Fruit fly (Drosophila melanogaster) whole organism, embryonic: ENCODE measurements around the gene CG31638.

Experiments
- Bgb ChIP-seq: fragments of 200-800 bp; sonication (Bioruptor generic); IDR thresholded peaks from 2 replicates; pipeline ENCODE4 v1.3.6; 2022; ENCODE audit warnings: missing biosample characterization, missing genetic modification characterization; ENCODE audit not compliant: partially characterized antibody
- CG10267 ChIP-seq: fragments of 200-800 bp; sonication (Bioruptor generic); optimal IDR thresholded peaks from 2 replicates; lab custom pipeline; 2018; ENCODE audit warnings: missing biosample characterization, mild to moderate bottlenecking, missing genetic modification characterization, moderate library complexity
- CG10979 ChIP-seq: fragments of 200-800 bp; sonication (Bioruptor generic); optimal IDR thresholded peaks from 2 replicates; lab custom pipeline; 2018; ENCODE audit warnings: missing biosample characterization, mild to moderate bottlenecking, missing genetic modification characterization, moderate library complexity
- CG11085 ChIP-seq: fragments of 200-800 bp; sonication (Bioruptor generic); IDR thresholded peaks from 2 replicates; pipeline ENCODE4 v1.3.6; 2022; ENCODE audit warnings: missing biosample characterization, missing genetic modification characterization
- CG11247 ChIP-seq: fragments of 200-800 bp; sonication (Bioruptor generic); IDR thresholded peaks from 2 replicates; pipeline ENCODE4 v1.3.6; 2022; ENCODE audit warnings: missing biosample characterization, missing genetic modification characterization
- CG13624 ChIP-seq: fragments of 200-800 bp; sonication (Bioruptor generic); optimal IDR thresholded peaks from 2 replicates; lab custom pipeline; 2016; ENCODE audit warnings: missing biosample characterization, missing genetic modification characterization
- CG13775 ChIP-seq: fragments of 200-800 bp; sonication (Bioruptor generic); optimal IDR thresholded peaks from 3 replicates; lab custom pipeline; 2017; ENCODE audit warnings: missing biosample characterization, mild to moderate bottlenecking, missing genetic modification characterization
- CG13894 ChIP-seq: fragments of 200-800 bp; sonication (Bioruptor generic); optimal IDR thresholded peaks from 3 replicates; lab custom pipeline; 2018; ENCODE audit warnings: missing biosample characterization, mild to moderate bottlenecking, missing genetic modification characterization, moderate library complexity
- CG14710 ChIP-seq: fragments of 200-800 bp; sonication (Bioruptor generic); optimal IDR thresholded peaks from 3 replicates; lab custom pipeline; 2019; ENCODE audit warnings: missing biosample characterization, mild to moderate bottlenecking, missing genetic modification characterization, moderate library complexity
- CG15514 ChIP-seq: fragments of 200-800 bp; sonication (Bioruptor generic); optimal IDR thresholded peaks from 3 replicates; lab custom pipeline; 2017; ENCODE audit warnings: missing biosample characterization, missing genetic modification characterization, mild to moderate bottlenecking, moderate library complexity, missing genetic modification reagents
- CG17361 ChIP-seq: fragments of 200-800 bp; sonication (Bioruptor generic); IDR thresholded peaks from 3 replicates; pipeline ENCODE4 v1.3.6; 2022; ENCODE audit warnings: missing biosample characterization, missing genetic modification characterization
- CG2199 ChIP-seq: fragments of 200-800 bp; sonication (Bioruptor generic); IDR thresholded peaks from 3 replicates; pipeline ENCODE4 v1.3.6; 2022; ENCODE audit warnings: missing biosample characterization, missing genetic modification characterization
- CG2889 ChIP-seq: fragments of 200-800 bp; sonication (Bioruptor generic); IDR thresholded peaks from 3 replicates; pipeline ENCODE4 v1.3.6; 2022; ENCODE audit warnings: missing biosample characterization, missing genetic modification characterization
- CG31365 ChIP-seq: fragments of 200-800 bp; sonication (Bioruptor generic); optimal IDR thresholded peaks from 2 replicates; lab custom pipeline; 2018; ENCODE audit warnings: missing biosample characterization, mild to moderate bottlenecking, missing genetic modification characterization
- CG33213 ChIP-seq: fragments of 200-800 bp; sonication (Bioruptor generic); optimal IDR thresholded peaks from 3 replicates; lab custom pipeline; 2016; ENCODE audit warnings: missing biosample characterization, missing genetic modification characterization
- CG5953 ChIP-seq: fragments of 200-800 bp; sonication (Bioruptor generic); IDR thresholded peaks from 2 replicates; pipeline ENCODE4 v1.3.6; 2022; ENCODE audit warnings: missing biosample characterization, missing genetic modification characterization
- CG6689 ChIP-seq: fragments of 200-800 bp; sonication (Bioruptor generic); IDR thresholded peaks from 2 replicates; pipeline ENCODE4 v1.3.6; 2022; ENCODE audit warnings: missing biosample characterization, missing genetic modification characterization
- CG8089 ChIP-seq: fragments of 200-800 bp; sonication (Bioruptor generic); optimal IDR thresholded peaks from 3 replicates; lab custom pipeline; 2016; ENCODE audit warnings: missing biosample characterization, missing genetic modification characterization
- CG9437 ChIP-seq: fragments of 200-800 bp; sonication (Bioruptor generic); optimal IDR thresholded peaks from 2 replicates; lab custom pipeline; 2018; ENCODE audit warnings: missing biosample characterization, mild to moderate bottlenecking, missing genetic modification characterization
- CG9727 ChIP-seq: fragments of 200-800 bp; sonication (Bioruptor generic); optimal IDR thresholded peaks from 3 replicates; lab custom pipeline; 2017; ENCODE audit warnings: missing biosample characterization, mild to moderate bottlenecking, missing genetic modification characterization
- Camta ChIP-seq: fragments of 200-800 bp; sonication (Bioruptor generic); optimal IDR thresholded peaks from 2 replicates; lab custom pipeline; 2016; ENCODE audit warnings: missing biosample characterization, missing genetic modification characterization
- Chrac-16 ChIP-seq: fragments of 200-800 bp; sonication (Bioruptor generic); optimal IDR thresholded peaks from 3 replicates; lab custom pipeline; 2016; ENCODE audit warnings: missing biosample characterization, missing genetic modification characterization
- Doc3 ChIP-seq: fragments of 200-800 bp; sonication (Bioruptor generic); IDR thresholded peaks from 3 replicates; pipeline ENCODE4 v1.3.6; 2022; ENCODE audit warnings: missing biosample characterization, missing genetic modification characterization; ENCODE audit not compliant: partially characterized antibody
- Ets65A ChIP-seq: fragments of 200-800 bp; sonication (Bioruptor generic); peaks from one replicate; lab custom pipeline; 2016; ENCODE audit warnings: missing biosample characterization, missing genetic modification characterization
- Ets97D ChIP-seq: fragments of 200-800 bp; sonication (Bioruptor generic); optimal IDR thresholded peaks from 3 replicates; lab custom pipeline; 2016; ENCODE audit warnings: missing biosample characterization, missing genetic modification characterization
- Fer1 ChIP-seq: fragments of 200-800 bp; sonication (Bioruptor generic); optimal IDR thresholded peaks from 2 replicates; lab custom pipeline; 2017; ENCODE audit warnings: missing biosample characterization, mild to moderate bottlenecking, missing genetic modification characterization
- HLH4C ChIP-seq: fragments of 200-800 bp; sonication (Bioruptor generic); IDR thresholded peaks from 3 replicates; pipeline ENCODE4 v1.3.6; 2022; ENCODE audit warnings: missing biosample characterization, missing genetic modification characterization; ENCODE audit not compliant: partially characterized antibody
- Hr3 ChIP-seq: fragments of 200-800 bp; sonication (Bioruptor generic); optimal IDR thresholded peaks from 3 replicates; lab custom pipeline; 2016; ENCODE audit warnings: missing biosample characterization, missing genetic modification characterization
- Lhr ChIP-seq: fragments of 200-800 bp; sonication (Bioruptor generic); optimal IDR thresholded peaks from 3 replicates; lab custom pipeline; 2017; ENCODE audit warnings: mild to moderate bottlenecking, missing biosample characterization, missing genetic modification reagents, missing genetic modification characterization
- MBD-R2 ChIP-seq: fragments of 200-800 bp; sonication (Bioruptor generic); IDR thresholded peaks from 2 replicates; pipeline ENCODE4 v1.3.6; 2022; ENCODE audit warnings: missing biosample characterization, missing genetic modification characterization
- Max ChIP-seq: fragments of 200-800 bp; sonication (Bioruptor generic); optimal IDR thresholded peaks from 2 replicates; lab custom pipeline; 2016; ENCODE audit warnings: missing biosample characterization, mild to moderate bottlenecking, missing genetic modification characterization
- Myb ChIP-seq: fragments of 200-800 bp; sonication (Bioruptor generic); optimal IDR thresholded peaks from 2 replicates; lab custom pipeline; 2016; ENCODE audit warnings: missing biosample characterization, missing genetic modification characterization
- NFAT ChIP-seq: fragments of 200-800 bp; sonication (Bioruptor generic); IDR thresholded peaks from 2 replicates; pipeline ENCODE4 v1.3.6; 2022; ENCODE audit warnings: missing biosample characterization, missing genetic modification characterization
- Oaz ChIP-seq: fragments of 200-800 bp; sonication (Bioruptor generic); IDR thresholded peaks from 2 replicates; pipeline ENCODE4 v1.3.6; 2022; ENCODE audit warnings: missing biosample characterization, missing genetic modification characterization
- Rfx ChIP-seq: fragments of 200-800 bp; sonication (Bioruptor generic); IDR thresholded peaks from 2 replicates; pipeline ENCODE4 v1.3.6; 2022; ENCODE audit warnings: missing biosample characterization, missing genetic modification characterization
- br ChIP-seq: fragments of >200 bp; optimal IDR thresholded peaks from 2 replicates; lab custom pipeline; 2017
- cg ChIP-seq: fragments of 200-800 bp; sonication (Bioruptor generic); optimal IDR thresholded peaks from 3 replicates; lab custom pipeline; 2019; ENCODE audit warnings: missing biosample characterization, mild to moderate bottlenecking, missing genetic modification characterization, moderate library complexity
- chn ChIP-seq: fragments of 200-800 bp; sonication (Bioruptor generic); optimal IDR thresholded peaks from 2 replicates; lab custom pipeline; 2016; ENCODE audit warnings: missing biosample characterization, missing genetic modification characterization
- cwo ChIP-seq: fragments of 200-800 bp; sonication (Bioruptor generic); optimal IDR thresholded peaks from 3 replicates; lab custom pipeline; 2017; ENCODE audit warnings: missing biosample characterization, missing genetic modification characterization, mild to moderate bottlenecking, moderate library complexity, missing genetic modification reagents
- grn ChIP-seq: fragments of 200-800 bp; sonication (Bioruptor generic); optimal IDR thresholded peaks from 3 replicates; lab custom pipeline; 2017; ENCODE audit warnings: missing biosample characterization, missing genetic modification characterization
- klu ChIP-seq: fragments of 200-800 bp; sonication (Bioruptor generic); IDR thresholded peaks from 2 replicates; pipeline ENCODE4 v1.3.6; 2022; ENCODE audit warnings: missing biosample characterization, missing genetic modification characterization
- lola ChIP-seq, 3 experiments: fragments of >200 bp in 2 of 3; fragments of 200-800 bp in 1 of 3; sonication (Bioruptor generic) in 1 of 3; optimal IDR thresholded peaks; 2 replicates each; lab custom pipeline; 2017 to 2019; ENCODE audit warnings: missing biosample characterization in 3 of 3, missing genetic modification characterization in 3 of 3, mild to moderate bottlenecking in 1 of 3, moderate library complexity in 1 of 3
- pho ChIP-seq: fragments of 200-800 bp; sonication (Bioruptor generic); optimal IDR thresholded peaks from 2 replicates; lab custom pipeline; 2016; ENCODE audit warnings: missing biosample characterization, missing genetic modification characterization
- phol ChIP-seq: fragments of 200-800 bp; sonication (Bioruptor generic); optimal IDR thresholded peaks from 3 replicates; lab custom pipeline; 2018; ENCODE audit warnings: missing biosample characterization, mild to moderate bottlenecking, missing genetic modification characterization, moderate library complexity
- pnt ChIP-seq: fragments of 200-800 bp; sonication (Bioruptor generic); optimal IDR thresholded peaks from 3 replicates; lab custom pipeline; 2016; ENCODE audit warnings: missing biosample characterization, missing genetic modification characterization
- pum ChIP-seq: fragments of 200-800 bp; sonication (Bioruptor generic); optimal IDR thresholded peaks from 2 replicates; lab custom pipeline; 2016; ENCODE audit warnings: missing biosample characterization, missing genetic modification characterization
- sens-2 ChIP-seq: fragments of 200-800 bp; sonication (Bioruptor generic); IDR thresholded peaks from 2 replicates; pipeline ENCODE4 v1.3.6; 2022; ENCODE audit warnings: missing biosample characterization, missing genetic modification characterization
- tio ChIP-seq: fragments of 200-800 bp; sonication (Bioruptor generic); optimal IDR thresholded peaks from 2 replicates; lab custom pipeline; 2017; ENCODE audit warnings: missing biosample characterization, missing genetic modification characterization, inconsistent platforms
- trem ChIP-seq: fragments of 200-800 bp; optimal IDR thresholded peaks from 3 replicates; lab custom pipeline; 2019; ENCODE audit warnings: missing biosample characterization, mild to moderate bottlenecking, missing genetic modification characterization, moderate library complexity
- vfl ChIP-seq: fragments of 200-800 bp; sonication (Bioruptor generic); optimal IDR thresholded peaks from 2 replicates; lab custom pipeline; 2016; ENCODE audit warnings: missing biosample characterization, missing genetic modification characterization
- vvl ChIP-seq: fragments of 200-800 bp; sonication (Bioruptor generic); IDR thresholded peaks from 2 replicates; pipeline ENCODE4 v1.3.6; 2022; ENCODE audit warnings: missing biosample characterization, missing genetic modification characterization
- zen ChIP-seq: fragments of 200-800 bp; sonication (Bioruptor generic); optimal IDR thresholded peaks from 3 replicates; lab custom pipeline; 2018; ENCODE audit warnings: missing biosample characterization, mild to moderate bottlenecking, missing genetic modification characterization, moderate library complexity

Gene CG31638

dm6 chr2L:6526996-6527395 lies 36.1 kb downstream of the CG31638 start (continued):
- no peak for TF ChIP-seq pnt (GFP tag; lab: Kevin White, UChicago)
- peak; percentile 68 for TF ChIP-seq zen
- peak; percentile 30 for TF ChIP-seq Ets97D (GFP tag; lab: Kevin White, UChicago)
- peak; percentile 89 for TF ChIP-seq vvl (GFP tag; lab: Robert Waterston, UW)
- TF ChIP-seq Chrac-16 (GFP tag; lab: Kevin White, UChicago) = no peak
- no peak for TF ChIP-seq klu (GFP tag; lab: Robert Waterston, UW)
- TF ChIP-seq Oaz = no peak
- no peak for TF ChIP-seq Myb (GFP tag; lab: Kevin White, UChicago)
- peak; percentile 31 for TF ChIP-seq pho (GFP tag; lab: Kevin White, UChicago)
- peak; percentile 21 for TF ChIP-seq CG13624 (GFP tag; lab: Kevin White, UChicago)
- TF ChIP-seq CG10979 = no peak
- peak; percentile 28; the same call in 1 of the 3 replicates for TF ChIP-seq CG17361 (GFP tag; lab: Robert Waterston, UW)
- no peak for TF ChIP-seq pum
- TF ChIP-seq CG15514 (GFP tag; lab: Kevin White, UChicago) = peak; percentile 11
- peak; percentile 85 for TF ChIP-seq Ets65A (GFP tag; lab: Kevin White, UChicago)
- peak in 1 of 3 experiments; percentile 1 for TF ChIP-seq lola (GFP tag; optimal IDR thresholded peaks at IDR 0.05; lab: Kevin White, UChicago)
- peak; percentile 31; the same call in 1 of the 2 replicates for TF ChIP-seq Rfx (GFP tag; lab: Robert Waterston, UW)
- TF ChIP-seq grn (GFP tag; lab: Kevin White, UChicago) = no peak
- TF ChIP-seq Bgb (GFP tag; lab: Robert Waterston, UW) = peak; percentile 88
- no peak for TF ChIP-seq cg (GFP tag; lab: Kevin White, UChicago)
- TF ChIP-seq MBD-R2 (GFP tag; lab: Robert Waterston, UW) = no peak
- TF ChIP-seq Hr3 = no peak
- peak; percentile 35 for TF ChIP-seq CG14710 (tag; lab: Kevin White, UChicago)
- TF ChIP-seq Fer1 (GFP tag; lab: Kevin White, UChicago) = peak; percentile 4
- peak; percentile 13 for TF ChIP-seq Max
- TF ChIP-seq CG10267 (tag; lab: Kevin White, UChicago) = peak; percentile 46
- no peak for TF ChIP-seq CG13775 (GFP tag; lab: Kevin White, UChicago)
- peak; percentile 49 for TF ChIP-seq CG9437 (GFP tag; lab: Kevin White, UChicago)
- no peak for TF ChIP-seq CG8089 (GFP tag; lab: Kevin White, UChicago)
- no peak for TF ChIP-seq vfl (GFP tag; lab: Kevin White, UChicago)
- TF ChIP-seq sens-2 (GFP tag; lab: Robert Waterston, UW) = no peak
- no peak for TF ChIP-seq CG11085
- TF ChIP-seq tio (GFP tag; lab: Kevin White, UChicago) = no peak
- TF ChIP-seq Camta (GFP tag; lab: Kevin White, UChicago) = no peak
- TF ChIP-seq phol (tag; lab: Kevin White, UChicago) = peak; percentile 9
- TF ChIP-seq CG13894 (tag; lab: Kevin White, UChicago) = peak; percentile 12
- TF ChIP-seq chn (GFP tag; lab: Kevin White, UChicago) = no peak
- peak; percentile 17; the same call in 1 of the 2 replicates for TF ChIP-seq NFAT
- no peak for TF ChIP-seq CG5953 (GFP tag; lab: Robert Waterston, UW)
- TF ChIP-seq cwo = no peak
- TF ChIP-seq HLH4C = no peak
- peak; percentile 44 for TF ChIP-seq CG33213 (GFP tag; lab: Kevin White, UChicago)
- no peak for TF ChIP-seq CG11247 (GFP tag; lab: Robert Waterston, UW)
- TF ChIP-seq CG9727 (GFP tag; lab: Kevin White, UChicago) = no peak
- TF ChIP-seq trem (tag; lab: Kevin White, UChicago) = peak; percentile 39
- no peak for TF ChIP-seq br
- no peak for TF ChIP-seq CG31365 (tag; lab: Kevin White, UChicago)
- no peak for TF ChIP-seq CG6689 (GFP tag; lab: Robert Waterston, UW)
- TF ChIP-seq CG2199 (GFP tag; lab: Robert Waterston, UW) = peak; percentile 91
- peak; percentile 71 for TF ChIP-seq Lhr (GFP tag; lab: Kevin White, UChicago)
- no peak for TF ChIP-seq Doc3
- TF ChIP-seq CG2889 (GFP tag; lab: Robert Waterston, UW) = no peak
